Fruit fly (Drosophila melanogaster): ENCODE data around the gene Larp4B.

Larp4B gene

DNA sequence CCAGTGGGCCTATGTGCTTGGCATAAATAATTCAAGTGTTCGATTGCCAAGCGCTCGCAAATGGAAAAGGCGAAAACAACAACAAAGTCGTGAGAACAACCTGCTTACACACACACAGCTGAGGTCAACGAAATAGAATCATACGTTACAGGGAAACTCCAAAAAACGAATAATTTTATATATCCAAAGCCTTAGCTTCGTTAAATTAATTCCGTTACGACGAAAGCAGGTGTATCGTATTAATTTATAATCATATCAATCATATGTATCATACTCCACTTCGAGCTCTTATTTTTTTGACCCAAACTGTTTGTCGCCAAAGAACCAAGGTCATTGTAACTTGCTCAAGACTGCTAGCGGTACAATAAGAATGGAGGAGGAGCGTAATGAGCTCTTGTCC lies 45.2 kb upstream of the Larp4B start (continued):
- TF ChIP-seq CG4730 (GFP tag; IDR thresholded peaks at IDR 0.05) = peak; percentile 82
- 0 out of 2 replicates have a peak, but pooled peaks have one; percentile 40 for TF ChIP-seq rib (GFP tag; IDR thresholded peaks at IDR 0.05)
- peak; percentile 90 for TF ChIP-seq CG1603 (tag; optimal IDR thresholded peaks at IDR 0.05)
- TF ChIP-seq CG10147 (GFP tag; optimal IDR thresholded peaks at IDR 0.05) = no peak
- peak; percentile 80 for TF ChIP-seq CG9727 (GFP tag; optimal IDR thresholded peaks at IDR 0.05)
- TF ChIP-seq CG11247 (GFP tag; IDR thresholded peaks at IDR 0.05) = peak; percentile 86
- TF ChIP-seq CG10274 (GFP tag; optimal IDR thresholded peaks at IDR 0.05) = peak; percentile 60
- TF ChIP-seq CG16779 (GFP tag; IDR thresholded peaks at IDR 0.05) = peak; percentile 90
- no peak for TF ChIP-seq CG4282 (GFP tag; optimal IDR thresholded peaks at IDR 0.05)
- peak; percentile 48 for TF ChIP-seq CG4328 (GFP tag; optimal IDR thresholded peaks at IDR 0.05)
- peak; percentile 78 for TF ChIP-seq Optix (GFP tag; IDR thresholded peaks at IDR 0.05)
- TF ChIP-seq CG18011 (GFP tag; optimal IDR thresholded peaks at IDR 0.05) = peak; percentile 69
- no peak for TF ChIP-seq CG2129 (GFP tag; IDR thresholded peaks at IDR 0.05; ENCODE audit: partially characterized antibody)
- peak; percentile 72 for TF ChIP-seq CG31365 (tag; optimal IDR thresholded peaks at IDR 0.05)
- TF ChIP-seq CG6791 (GFP tag; IDR thresholded peaks at IDR 0.05; ENCODE audit: partially characterized antibody) = no peak
- TF ChIP-seq jumu (GFP tag; optimal IDR thresholded peaks at IDR 0.05) = peak; percentile 74
- TF ChIP-seq CG1647 (GFP tag; optimal IDR thresholded peaks at IDR 0.05) = peak; percentile 61
- TF ChIP-seq run (tag; optimal IDR thresholded peaks at IDR 0.05) = peak; percentile 63
- no peak for TF ChIP-seq zen2 (GFP tag; IDR thresholded peaks at IDR 0.05; ENCODE audit: partially characterized antibody)
- TF ChIP-seq eyg (GFP tag; optimal IDR thresholded peaks at IDR 0.05) = peak; percentile 78
- no peak for TF ChIP-seq CG13287 (GFP tag; IDR thresholded peaks at IDR 0.05; ENCODE audit: partially characterized antibody)
- TF ChIP-seq ac (GFP tag; optimal IDR thresholded peaks at IDR 0.05) = peak; percentile 26
- TF ChIP-seq slbo (GFP tag; IDR thresholded peaks at IDR 0.05) = peak; percentile 85
- TF ChIP-seq oc (tag; optimal IDR thresholded peaks at IDR 0.05) = no peak
- TF ChIP-seq aop (GFP tag; IDR thresholded peaks at IDR 0.05) = no peak
- no peak for TF ChIP-seq hth (optimal IDR thresholded peaks at IDR 0.05)
- no peak for TF ChIP-seq Deaf1 (tag; optimal IDR thresholded peaks at IDR 0.05)
- TF ChIP-seq Scr (GFP tag; IDR thresholded peaks at IDR 0.05; ENCODE audit: partially characterized antibody) = no peak
- peak; percentile 74 for TF ChIP-seq CG4404 (GFP tag; IDR thresholded peaks at IDR 0.05)
- peak; percentile 78 for TF ChIP-seq NK7.1 (GFP tag; optimal IDR thresholded peaks at IDR 0.05)
- peak; percentile 63 for TF ChIP-seq CG4707 (GFP tag; optimal IDR thresholded peaks at IDR 0.05)
- TF ChIP-seq da (GFP tag; optimal IDR thresholded peaks at IDR 0.05) = no peak
- TF ChIP-seq ab (GFP tag; optimal IDR thresholded peaks at IDR 0.05) = peak; percentile 46
- peak; percentile 85 for TF ChIP-seq Mrtf (GFP tag; IDR thresholded peaks at IDR 0.05)
- peak; percentile 68 for TF ChIP-seq tup (GFP tag; optimal IDR thresholded peaks at IDR 0.05)
- no peak for TF ChIP-seq knrl (GFP tag; IDR thresholded peaks at IDR 0.05; ENCODE audit: partially characterized antibody)
- peak; percentile 23; the same call in 1 of the 3 replicates for TF ChIP-seq jigr1 (GFP tag; IDR thresholded peaks at IDR 0.05)
- TF ChIP-seq CG6683 (GFP tag; optimal IDR thresholded peaks at IDR 0.05) = peak; percentile 79
- no peak for TF ChIP-seq CG17359 (tag; optimal IDR thresholded peaks at IDR 0.05)
- TF ChIP-seq klu (GFP tag; IDR thresholded peaks at IDR 0.05) = peak; percentile 62
- peak; percentile 22 for TF ChIP-seq CG8944 (GFP tag; optimal IDR thresholded peaks at IDR 0.05)
- TF ChIP-seq CG14050 (GFP tag; IDR thresholded peaks at IDR 0.05) = peak; percentile 68
- no peak for TF ChIP-seq Trl (optimal IDR thresholded peaks at IDR 0.05)
- peak; percentile 89 for TF ChIP-seq Trl (GFP tag; optimal IDR thresholded peaks at IDR 0.05)
- TF ChIP-seq CG34376 (GFP tag; optimal IDR thresholded peaks at IDR 0.05) = peak; percentile 59
- peak; percentile 74 for TF ChIP-seq kay (GFP tag; optimal IDR thresholded peaks at IDR 0.05)
- peak in 1 of 2 experiments; percentile 89 for TF ChIP-seq Pdp1 (GFP tag; optimal IDR thresholded peaks at IDR 0.05)
- no peak for TF ChIP-seq Fer1 (GFP tag; optimal IDR thresholded peaks at IDR 0.05)
- TF ChIP-seq wdn (GFP tag; IDR thresholded peaks at IDR 0.05) = peak; percentile 75
- TF ChIP-seq nom (GFP tag; optimal IDR thresholded peaks at IDR 0.05) = peak; percentile 86
- TF ChIP-seq crp (GFP tag; optimal IDR thresholded peaks at IDR 0.05) = peak in 1 of 2 experiments; percentile 2

Measured in whole organism, embryonic.